Fruit fly (Drosophila melanogaster) whole organism, embryonic: ENCODE results near the gene CG32713.
A peak's percentile ranks its signal among the peaks of the same experiment; 100 is the strongest.

Experiments
- Atf6 ChIP-seq: fragments of 200-800 bp; sonication (Bioruptor generic); IDR thresholded peaks from 2 replicates; pipeline ENCODE4 v1.3.6; 2022; ENCODE audit warnings: missing biosample characterization, missing genetic modification characterization
- B-H2 ChIP-seq: fragments of 200-800 bp; sonication (Bioruptor generic); optimal IDR thresholded peaks from 2 replicates; lab custom pipeline; 2018; ENCODE audit warnings: missing biosample characterization, mild to moderate bottlenecking, missing genetic modification characterization
- CG10543 ChIP-seq: fragments of 200-800 bp; sonication (Bioruptor generic); optimal IDR thresholded peaks from 3 replicates; lab custom pipeline; 2017; ENCODE audit warnings: missing biosample characterization, mild to moderate bottlenecking, missing genetic modification characterization, moderate library complexity
- CG10959 ChIP-seq: fragments of 200-800 bp; sonication (Bioruptor generic); IDR thresholded peaks from 2 replicates; pipeline ENCODE4 v1.3.6; 2022; ENCODE audit warnings: missing biosample characterization, missing genetic modification characterization
- CG12659 ChIP-seq: fragments of 200-800 bp; sonication (Bioruptor generic); optimal IDR thresholded peaks from 3 replicates; lab custom pipeline; 2017; ENCODE audit warnings: mild to moderate bottlenecking, missing biosample characterization, missing genetic modification reagents, missing genetic modification characterization
- CG13424 ChIP-seq: fragments of 200-800 bp; sonication (Bioruptor generic); optimal IDR thresholded peaks from 2 replicates; lab custom pipeline; 2019; ENCODE audit warnings: missing biosample characterization, mild to moderate bottlenecking, missing genetic modification characterization, moderate library complexity
- CG14014 ChIP-seq: fragments of 200-800 bp; sonication (Bioruptor generic); IDR thresholded peaks from 2 replicates; pipeline ENCODE4 v1.3.6; 2022; ENCODE audit warnings: missing biosample characterization, missing genetic modification characterization
- CG14050 ChIP-seq: fragments of 200-800 bp; sonication (Bioruptor generic); IDR thresholded peaks from 3 replicates; pipeline ENCODE4 v1.3.6; 2022; ENCODE audit warnings: missing biosample characterization, missing genetic modification characterization
- CG17361 ChIP-seq: fragments of 200-800 bp; sonication (Bioruptor generic); IDR thresholded peaks from 3 replicates; pipeline ENCODE4 v1.3.6; 2022; ENCODE audit warnings: missing biosample characterization, missing genetic modification characterization
- CG17912 ChIP-seq: fragments of 200-800 bp; sonication (Bioruptor generic); optimal IDR thresholded peaks from 2 replicates; lab custom pipeline; 2018; ENCODE audit warnings: missing biosample characterization, mild to moderate bottlenecking, missing genetic modification characterization
- CG30020 ChIP-seq: fragments of 200-800 bp; optimal IDR thresholded peaks from 2 replicates; lab custom pipeline; 2019; ENCODE audit warnings: missing biosample characterization, mild to moderate bottlenecking, missing genetic modification characterization, moderate library complexity
- CG3163 ChIP-seq: fragments of 200-800 bp; sonication (Bioruptor generic); optimal IDR thresholded peaks from 3 replicates; lab custom pipeline; 2016; ENCODE audit warnings: missing biosample characterization, missing genetic modification characterization
- CG34224 ChIP-seq: fragments of 200-800 bp; sonication (Bioruptor generic); IDR thresholded peaks from 3 replicates; pipeline ENCODE4 v1.3.6; 2022; ENCODE audit warnings: missing biosample characterization, missing genetic modification characterization; ENCODE audit not compliant: partially characterized antibody
- CG42726 ChIP-seq: fragments of 200-800 bp; sonication (Bioruptor generic); IDR thresholded peaks from 2 replicates; pipeline ENCODE4 v1.3.6; 2022; ENCODE audit warnings: missing biosample characterization, missing genetic modification characterization; ENCODE audit not compliant: partially characterized antibody
- CG4328 ChIP-seq: fragments of 200-800 bp; sonication (Bioruptor generic); optimal IDR thresholded peaks from 3 replicates; lab custom pipeline; 2017; ENCODE audit warnings: missing biosample characterization, missing genetic modification reagents, missing genetic modification characterization
- CG4820 ChIP-seq: fragments of 200-800 bp; sonication (Bioruptor generic); optimal IDR thresholded peaks from 3 replicates; lab custom pipeline; 2016; ENCODE audit warnings: missing biosample characterization, missing genetic modification characterization
- CG6765 ChIP-seq: fragments of 200-800 bp; sonication (Bioruptor generic); optimal IDR thresholded peaks from 3 replicates; lab custom pipeline; 2017; ENCODE audit warnings: missing biosample characterization, mild to moderate bottlenecking, missing genetic modification characterization
- CG7372 ChIP-seq: fragments of 200-800 bp; sonication (Bioruptor generic); IDR thresholded peaks from 2 replicates; pipeline ENCODE4 v1.3.6; 2022; ENCODE audit warnings: missing biosample characterization, missing genetic modification characterization
- CG8290 ChIP-seq, 3 experiments: fragments of 200-800 bp; sonication (Bioruptor generic); optimal IDR thresholded peaks; 2 replicates each; lab custom pipeline; 2016 to 2019; ENCODE audit warnings: missing biosample characterization in 3 of 3, missing genetic modification characterization in 3 of 3, mild to moderate bottlenecking in 2 of 3, moderate library complexity in 1 of 3
- CG8359 ChIP-seq: fragments of 200-800 bp; sonication (Bioruptor generic); optimal IDR thresholded peaks from 2 replicates; lab custom pipeline; 2017; ENCODE audit warnings: missing biosample characterization, mild to moderate bottlenecking, missing genetic modification characterization, borderline replicate concordance
- CHES-1-like ChIP-seq: fragments of 200-800 bp; sonication (Bioruptor generic); optimal IDR thresholded peaks from 2 replicates; lab custom pipeline; 2016; ENCODE audit warnings: missing biosample characterization, missing genetic modification characterization
- CTCF ChIP-seq: fragments of 200-800 bp; sonication (Bioruptor generic); optimal IDR thresholded peaks from 2 replicates; lab custom pipeline; 2017; ENCODE audit warnings: missing biosample characterization, mild to moderate bottlenecking, missing genetic modification characterization, moderate library complexity
- Dip2 ChIP-seq: fragments of 200-800 bp; sonication (Bioruptor generic); IDR thresholded peaks from 2 replicates; pipeline ENCODE4 v1.3.6; 2022; ENCODE audit warnings: missing biosample characterization, missing genetic modification characterization
- Doc2 ChIP-seq: fragments of 200-800 bp; sonication (Bioruptor generic); IDR thresholded peaks from 2 replicates; pipeline ENCODE4 v1.3.6; 2022; ENCODE audit warnings: missing biosample characterization, missing genetic modification characterization
- Ets97D ChIP-seq: fragments of 200-800 bp; sonication (Bioruptor generic); optimal IDR thresholded peaks from 3 replicates; lab custom pipeline; 2016; ENCODE audit warnings: missing biosample characterization, missing genetic modification characterization
- Gug ChIP-seq: fragments of 200-800 bp; sonication (Bioruptor generic); IDR thresholded peaks from 4 replicates; pipeline ENCODE4 v1.3.6; 2022; ENCODE audit warnings: missing biosample characterization, missing genetic modification characterization
- MESR4 ChIP-seq: fragments of 200-800 bp; sonication (Bioruptor generic); optimal IDR thresholded peaks from 2 replicates; lab custom pipeline; 2018; ENCODE audit warnings: missing biosample characterization, mild to moderate bottlenecking, missing genetic modification characterization, moderate library complexity
- Med ChIP-seq: fragments of 200-800 bp; sonication (Bioruptor generic); peaks from one replicate; lab custom pipeline; 2016; ENCODE audit warnings: missing biosample characterization, missing genetic modification characterization, mild to moderate bottlenecking, inconsistent platforms, moderate library complexity
- Mrtf ChIP-seq: fragments of 200-800 bp; sonication (Bioruptor generic); IDR thresholded peaks from 3 replicates; pipeline ENCODE4 v1.3.6; 2022; ENCODE audit warnings: missing biosample characterization, missing genetic modification characterization
- NK7.1 ChIP-seq: fragments of 200-800 bp; sonication (Bioruptor generic); optimal IDR thresholded peaks from 3 replicates; lab custom pipeline; 2016; ENCODE audit warnings: missing biosample characterization, missing genetic modification characterization
- Sox100B ChIP-seq: fragments of 200-800 bp; sonication (Bioruptor generic); optimal IDR thresholded peaks from 3 replicates; lab custom pipeline; 2018; ENCODE audit warnings: missing biosample characterization, mild to moderate bottlenecking, missing genetic modification characterization
- Vsx1 ChIP-seq: fragments of 200-800 bp; sonication (Bioruptor generic); optimal IDR thresholded peaks from 2 replicates; lab custom pipeline; 2017; ENCODE audit warnings: missing biosample characterization, mild to moderate bottlenecking, missing genetic modification characterization, missing genetic modification reagents
- bbx ChIP-seq: fragments of 200-800 bp; sonication (Bioruptor generic); IDR thresholded peaks from 2 replicates; pipeline ENCODE4 v1.3.6; 2022; ENCODE audit warnings: missing biosample characterization, missing genetic modification characterization; ENCODE audit not compliant: partially characterized antibody
- btn ChIP-seq: fragments of 200-800 bp; sonication (Bioruptor generic); optimal IDR thresholded peaks from 2 replicates; lab custom pipeline; 2016; ENCODE audit warnings: missing biosample characterization, missing genetic modification characterization
- grau ChIP-seq: fragments of 200-800 bp; optimal IDR thresholded peaks from 3 replicates; lab custom pipeline; 2019; ENCODE audit warnings: missing biosample characterization, mild to moderate bottlenecking, missing genetic modification characterization, moderate library complexity
- hkb ChIP-seq, 2 experiments: fragments of 200-800 bp in 1 of 2; fragments of >200 bp in 1 of 2; sonication (Bioruptor generic) in 1 of 2; IDR thresholded peaks in 1 of 2; optimal IDR thresholded peaks in 1 of 2; 2 replicates each; pipeline versions ENCODE4 v1.3.6 to Lab custom; 2017 to 2022; ENCODE audit warnings: missing biosample characterization in 1 of 2, missing genetic modification characterization in 1 of 2
- hth ChIP-seq: fragments of >200 bp; optimal IDR thresholded peaks from 2 replicates; lab custom pipeline; 2017; ENCODE audit warnings: inconsistent platforms
- kay ChIP-seq: fragments of 200-800 bp; sonication (Bioruptor generic); optimal IDR thresholded peaks from 2 replicates; lab custom pipeline; 2016; ENCODE audit warnings: missing biosample characterization, missing genetic modification characterization
- kni ChIP-seq: fragments of 200-800 bp; sonication (Bioruptor generic); optimal IDR thresholded peaks from 3 replicates; lab custom pipeline; 2017; ENCODE audit warnings: mild to moderate bottlenecking, missing biosample characterization, missing genetic modification reagents, missing genetic modification characterization
- lbe ChIP-seq: fragments of 200-800 bp; sonication (Bioruptor generic); optimal IDR thresholded peaks from 2 replicates; lab custom pipeline; 2016; ENCODE audit warnings: missing biosample characterization, mild to moderate bottlenecking, missing genetic modification characterization
- nom ChIP-seq: fragments of 200-800 bp; sonication (Bioruptor generic); optimal IDR thresholded peaks from 2 replicates; lab custom pipeline; 2017; ENCODE audit warnings: missing biosample characterization, missing genetic modification characterization, mild to moderate bottlenecking, moderate library complexity, missing genetic modification reagents
- pb ChIP-seq: fragments of 200-800 bp; sonication (Bioruptor generic); optimal IDR thresholded peaks from 3 replicates; lab custom pipeline; 2016; ENCODE audit warnings: missing biosample characterization, missing genetic modification characterization
- prd ChIP-seq, 3 experiments: fragments of >200 bp in 2 of 3; fragments of 200-800 bp in 1 of 3; sonication (Bioruptor generic) in 1 of 3; optimal IDR thresholded peaks in 2 of 3; IDR thresholded peaks in 1 of 3; 2 replicates in 2 of 3; 3 replicates in 1 of 3; pipeline versions ENCODE4 v1.3.6 to Lab custom; 2017 to 2022; ENCODE audit warnings: missing biosample characterization in 1 of 3, missing genetic modification characterization in 1 of 3
- run ChIP-seq: fragments of 200-800 bp; sonication (Bioruptor generic); optimal IDR thresholded peaks from 3 replicates; lab custom pipeline; 2018; ENCODE audit warnings: missing biosample characterization, mild to moderate bottlenecking, missing genetic modification characterization
- sd ChIP-seq: fragments of 200-800 bp; sonication (Bioruptor generic); optimal IDR thresholded peaks from 3 replicates; lab custom pipeline; 2018; ENCODE audit warnings: missing biosample characterization, mild to moderate bottlenecking, missing genetic modification characterization, moderate library complexity
- sima ChIP-seq: fragments of 200-800 bp; sonication (Bioruptor generic); optimal IDR thresholded peaks from 2 replicates; lab custom pipeline; 2016; ENCODE audit warnings: missing biosample characterization, missing genetic modification characterization
- stwl ChIP-seq: fragments of 200-800 bp; sonication (Bioruptor generic); optimal IDR thresholded peaks from 3 replicates; lab custom pipeline; 2018; ENCODE audit warnings: missing biosample characterization, mild to moderate bottlenecking, missing genetic modification characterization, moderate library complexity
- tup ChIP-seq: fragments of 200-800 bp; sonication (Bioruptor generic); optimal IDR thresholded peaks from 2 replicates; lab custom pipeline; 2016; ENCODE audit warnings: missing biosample characterization, mild to moderate bottlenecking, missing genetic modification characterization, moderate library complexity
- twi ChIP-seq: fragments of 200-800 bp; optimal IDR thresholded peaks from 2 replicates; lab custom pipeline; 2019; ENCODE audit warnings: missing biosample characterization, mild to moderate bottlenecking, missing genetic modification characterization, moderate library complexity
- zen ChIP-seq: fragments of 200-800 bp; sonication (Bioruptor generic); optimal IDR thresholded peaks from 3 replicates; lab custom pipeline; 2018; ENCODE audit warnings: missing biosample characterization, mild to moderate bottlenecking, missing genetic modification characterization, moderate library complexity

The CG32713 gene

dm6 chrX:8492849-8493248, 35.4 kb upstream of the CG32713 start (continued):
- TF ChIP-seq Doc2 (0 out of 2 replicates have a peak, but pooled peaks have one; percentile 22), CG4820 (GFP tag; lab: Kevin White, UChicago) (peak; percentile 65), MESR4 (GFP tag; lab: Kevin White, UChicago) (no peak), Sox100B (peak; percentile 80), Ets97D (GFP tag; lab: Kevin White, UChicago) (no peak), CG42726 (no peak), kay (GFP tag; lab: Kevin White, UChicago) (peak; percentile 54), sd (tag; lab: Kevin White, UChicago) (no peak), CG34224 (GFP tag; lab: Robert Waterston, UW) (no peak), CG13424 (tag; lab: Kevin White, UChicago) (peak; percentile 83), zen (tag; lab: Kevin White, UChicago) (peak; percentile 45), lbe (GFP tag; lab: Kevin White, UChicago) (peak; percentile 15), nom (GFP tag; lab: Kevin White, UChicago) (peak; percentile 37), CG8290 (GFP tag; optimal IDR thresholded peaks at IDR 0.05; lab: Kevin White, UChicago) (peak; percentile 4), CG8290 (tag; optimal IDR thresholded peaks at IDR 0.05; lab: Kevin White, UChicago) (peak in 1 of 2 experiments; percentile 51), B-H2 (GFP tag; lab: Kevin White, UChicago) (no peak), CG12659 (GFP tag; lab: Kevin White, UChicago) (peak; percentile 55), sima (GFP tag; lab: Kevin White, UChicago) (no peak), CG10959 (GFP tag; lab: Robert Waterston, UW) (peak; percentile 66), CHES-1-like (GFP tag; lab: Kevin White, UChicago) (no peak), CG8359 (GFP tag; lab: Kevin White, UChicago) (peak; percentile 59), Dip2 (GFP tag; lab: Robert Waterston, UW) (no peak), CG10543 (no peak), CG4328 (GFP tag; lab: Kevin White, UChicago) (peak; percentile 21), CTCF (no peak), CG3163 (GFP tag; lab: Kevin White, UChicago) (no peak), stwl (tag; lab: Kevin White, UChicago) (no peak), NK7.1 (GFP tag; lab: Kevin White, UChicago) (no peak), hth (lab: Kevin White, UChicago) (no peak), Med (peak; percentile 78), CG17361 (GFP tag; lab: Robert Waterston, UW) (peak; percentile 71), btn (GFP tag; lab: Kevin White, UChicago) (no peak), twi (tag; lab: Kevin White, UChicago) (peak; percentile 40), CG7372 (GFP tag; lab: Robert Waterston, UW) (peak; percentile 62; the same call in 1 of the 2 replicates), Vsx1 (GFP tag; lab: Kevin White, UChicago) (peak; percentile 36), CG14050 (GFP tag; lab: Robert Waterston, UW) (peak; percentile 88), hkb (optimal IDR thresholded peaks at IDR 0.05; lab: Kevin White, UChicago) (no peak), hkb (GFP tag; IDR thresholded peaks at IDR 0.05; lab: Robert Waterston, UW) (peak; percentile 93), CG30020 (tag; lab: Kevin White, UChicago) (peak; percentile 10), Atf6 (GFP tag; lab: Robert Waterston, UW) (peak; percentile 44; the same call in 1 of the 2 replicates), Gug (peak; percentile 75), CG6765 (GFP tag; lab: Kevin White, UChicago) (no peak), tup (no peak), prd (optimal IDR thresholded peaks at IDR 0.05; lab: Kevin White, UChicago) (no peak), prd (GFP tag; IDR thresholded peaks at IDR 0.05; lab: Robert Waterston, UW) (peak; percentile 83), bbx (GFP tag; lab: Robert Waterston, UW) (no peak), CG17912 (peak; percentile 13), pb (GFP tag; lab: Kevin White, UChicago) (no peak), grau (tag; lab: Kevin White, UChicago) (peak; percentile 67), kni (no peak), Mrtf (GFP tag; lab: Robert Waterston, UW) (peak; percentile 79), CG14014 (peak; percentile 85), run (tag; lab: Kevin White, UChicago) (peak; percentile 76)
